Worm (Caenorhabditis elegans) whole organism, L3 larva: ENCODE measurements around the gene C25F9.13.

Source experiments
- aly-2 ChIP-seq: fragments of 150-350 bp; optimal IDR thresholded peaks from 2 replicates; lab custom pipeline; 2014; ENCODE audit warnings: missing biosample characterization, missing genetic modification characterization
- ceh-16 ChIP-seq: sonication (generic microtip); optimal IDR thresholded peaks from 2 replicates; lab custom pipeline; 2017; ENCODE audit warnings: missing biosample characterization, missing genetic modification characterization
- ceh-82 ChIP-seq: fragments of 150-350 bp; optimal IDR thresholded peaks from 2 replicates; lab custom pipeline; 2014; ENCODE audit warnings: missing biosample characterization, missing genetic modification characterization
- ceh-9 ChIP-seq: sonication (generic microtip); optimal IDR thresholded peaks from 2 replicates; lab custom pipeline; 2018; ENCODE audit warnings: missing biosample characterization, missing genetic modification characterization
- elt-1 ChIP-seq: fragments of 150-350 bp; optimal IDR thresholded peaks from 2 replicates; lab custom pipeline; 2014; ENCODE audit warnings: missing biosample characterization, missing genetic modification characterization
- elt-2 ChIP-seq: sonication (generic microtip); optimal IDR thresholded peaks from 2 replicates; lab custom pipeline; 2016; ENCODE audit warnings: missing genetic modification reagents, mild to moderate bottlenecking, missing genetic modification characterization, missing compliant biosample characterization
- nhr-11 ChIP-seq: fragments of 150-350 bp; optimal IDR thresholded peaks from 2 replicates; lab custom pipeline; 2014; ENCODE audit warnings: missing biosample characterization, missing genetic modification characterization
- nhr-12 ChIP-seq: fragments of 150-350 bp; optimal IDR thresholded peaks from 2 replicates; lab custom pipeline; 2014; ENCODE audit warnings: missing biosample characterization, missing genetic modification characterization
- nhr-25 ChIP-seq: sonication (generic microtip); optimal IDR thresholded peaks from 2 replicates; lab custom pipeline; 2017; ENCODE audit warnings: missing biosample characterization, missing genetic modification characterization
- nhr-43 ChIP-seq: sonication (generic microtip); optimal IDR thresholded peaks from 2 replicates; lab custom pipeline; 2016; ENCODE audit warnings: mild to moderate bottlenecking, missing genetic modification characterization, missing compliant biosample characterization; ENCODE audit not compliant: poor library complexity, severe bottlenecking
- nhr-76 ChIP-seq: fragments of 150-350 bp; sonication (generic microtip); optimal IDR thresholded peaks from 5 replicates; lab custom pipeline; 2014; ENCODE audit warnings: missing biosample characterization, missing genetic modification characterization
- ztf-11 ChIP-seq: fragments of 150-350 bp; optimal IDR thresholded peaks from 2 replicates; lab custom pipeline; 2014; ENCODE audit warnings: missing biosample characterization, missing genetic modification characterization

DNA sequence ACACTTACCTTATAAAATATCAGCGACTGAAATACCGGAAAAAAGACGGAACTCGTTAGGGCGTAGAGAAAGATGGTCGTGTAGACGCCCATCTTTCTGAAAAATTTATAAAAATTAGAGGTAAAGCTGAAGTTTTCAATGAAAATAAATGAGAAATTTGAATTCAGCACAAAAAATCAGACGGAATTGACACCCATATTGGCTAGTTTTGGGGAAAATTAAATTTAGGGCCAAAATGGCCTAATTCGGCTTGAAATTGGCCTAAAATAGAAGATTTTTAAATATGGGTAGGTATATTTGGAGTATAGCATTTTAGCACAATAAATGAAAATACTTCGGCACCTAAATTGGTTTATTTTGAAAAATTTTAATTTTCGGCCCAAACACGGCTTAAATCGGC is 8.8 kb downstream of the C25F9.13 start, which contains the start of gene slcr-46.2:
- TF ChIP-seq nhr-76 (tag; lab: Kevin White, UChicago) (no peak), nhr-25 (tag; lab: Kevin White, UChicago) (no peak), nhr-12 (no peak), ceh-82 (no peak), elt-2 (no peak), ceh-16 (tag; lab: Kevin White, UChicago) (no peak), ceh-9 (no peak), aly-2 (tag; lab: Kevin White, UChicago) (no peak), ztf-11 (no peak), nhr-43 (tag; lab: Kevin White, UChicago) (no peak), elt-1 (tag; lab: Kevin White, UChicago) (no peak), nhr-11 (tag; lab: Kevin White, UChicago) (no peak)
